Worm (Caenorhabditis elegans) whole organism, midembryonic: ENCODE results near the gene F41H10.1.

Source experiments
- T22C8.4 ChIP-seq: fragments of 200-800 bp; sonication (Bioruptor generic); IDR thresholded peaks from 2 replicates; pipeline ENCODE4 v1.3.6; 2022; ENCODE audit warnings: missing genetic modification characterization, missing compliant biosample characterization
- flt-1 ChIP-seq: fragments of 200-800 bp; sonication (Bioruptor generic); IDR thresholded peaks from 2 replicates; pipeline ENCODE4 v1.3.6; 2022; ENCODE audit warnings: missing genetic modification characterization, missing compliant biosample characterization
- tab-1 ChIP-seq: fragments of 200-800 bp; sonication (Bioruptor generic); IDR thresholded peaks from 2 replicates; pipeline ENCODE4 v1.3.6; 2022; ENCODE audit warnings: missing genetic modification characterization, missing compliant biosample characterization
- ztf-23 ChIP-seq: fragments of 200-800 bp; sonication (Bioruptor generic); IDR thresholded peaks from 2 replicates; pipeline ENCODE4 v1.3.6; 2022; ENCODE audit warnings: missing genetic modification reagents, missing genetic modification characterization, missing compliant biosample characterization
- ztf-29 ChIP-seq: fragments of 200-800 bp; sonication (Bioruptor generic); IDR thresholded peaks from 2 replicates; pipeline ENCODE4 v1.3.6; 2022; ENCODE audit warnings: missing genetic modification reagents, missing genetic modification characterization, missing compliant biosample characterization

ce11 chrIV:5411641-5412337 is 29.1 kb downstream of the F41H10.1 start, which contains the start of gene ZK616.8:
- TF ChIP-seq tab-1 (no peak), flt-1 (no peak), ztf-23 (GFP tag; lab: Robert Waterston, UW) (no peak), T22C8.4 (GFP tag; lab: Robert Waterston, UW) (peak; percentile 61), ztf-29 (GFP tag; lab: Robert Waterston, UW) (no peak)
